Worm (Caenorhabditis elegans) whole organism, L4/young adult: ENCODE measurements around the gene F10G7.9.

Experiments used
- W03F9.2 ChIP-seq: fragments of 150-350 bp; optimal IDR thresholded peaks from 2 replicates; lab custom pipeline; 2014; ENCODE audit warnings: missing biosample characterization, missing genetic modification characterization
- dao-5 ChIP-seq: sonication (generic microtip); optimal IDR thresholded peaks from 2 replicates; lab custom pipeline; 2016; ENCODE audit warnings: missing genotype, missing genetic modification characterization, moderate library complexity, missing compliant biosample characterization

DNA sequence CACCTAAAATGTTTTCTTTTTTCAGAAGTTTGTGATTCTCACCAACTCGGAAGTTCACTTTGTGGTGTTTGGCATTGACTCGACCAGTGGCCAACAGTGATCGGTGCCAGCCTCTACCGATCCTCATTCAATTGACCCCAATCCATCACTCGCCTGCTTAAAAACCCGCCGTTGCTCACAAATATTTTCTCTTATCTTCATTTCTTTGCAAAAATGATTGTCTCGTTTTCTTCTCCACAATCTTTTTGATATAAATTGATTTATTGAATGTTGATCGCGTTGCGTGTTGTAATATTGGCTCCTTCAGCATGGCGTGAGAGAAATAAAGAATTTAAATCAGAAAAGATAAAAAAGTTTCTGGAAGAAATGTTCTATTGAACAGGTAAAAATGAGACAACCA is 30.3 kb upstream of the F10G7.9 start:
- TF ChIP-seq dao-5 (tag; lab: Kevin White, UChicago) (no peak), W03F9.2 (tag; lab: Kevin White, UChicago) (no peak)
